Fruit fly (Drosophila melanogaster): ENCODE data around the gene CG9213.

The CG9213 gene

DNA sequence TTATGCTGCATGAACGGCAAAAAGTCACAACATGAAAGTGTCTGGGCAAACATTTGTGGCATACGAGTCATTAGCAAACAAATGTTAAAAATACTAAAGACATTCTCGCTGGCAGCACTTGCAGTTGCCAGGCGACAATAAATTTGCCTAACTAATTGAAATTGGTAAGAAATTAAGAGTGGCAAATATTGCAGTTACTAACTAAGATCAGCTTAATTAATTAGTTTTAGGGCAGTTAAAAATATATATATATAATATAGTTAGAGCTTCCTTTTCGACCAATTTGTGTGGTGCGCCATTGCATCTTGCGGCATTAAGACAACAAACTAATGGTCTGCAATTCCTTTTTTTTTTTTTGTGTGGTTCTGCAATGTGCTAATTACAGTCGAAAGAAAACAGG is 43.6 kb upstream of the CG9213 start (continued):
- TF ChIP-seq ewg (GFP tag; optimal IDR thresholded peaks at IDR 0.05) (no peak), ind (GFP tag; optimal IDR thresholded peaks at IDR 0.05) (no peak), CG3726 (GFP tag; IDR thresholded peaks at IDR 0.05) (no peak), sr (GFP tag; IDR thresholded peaks at IDR 0.05) (no peak), CG17361 (GFP tag; IDR thresholded peaks at IDR 0.05) (peak; percentile 35; the same call in 1 of the 3 replicates), CG1792 (GFP tag; optimal IDR thresholded peaks at IDR 0.05) (no peak), CG10543 (GFP tag; optimal IDR thresholded peaks at IDR 0.05) (no peak), twi (tag; optimal IDR thresholded peaks at IDR 0.05) (no peak), CG13287 (GFP tag; IDR thresholded peaks at IDR 0.05; ENCODE audit: partially characterized antibody) (no peak), cg (GFP tag; optimal IDR thresholded peaks at IDR 0.05) (no peak), Bgb (GFP tag; IDR thresholded peaks at IDR 0.05; ENCODE audit: partially characterized antibody) (no peak), CG15073 (GFP tag; optimal IDR thresholded peaks at IDR 0.05) (no peak), CG6689 (GFP tag; IDR thresholded peaks at IDR 0.05) (peak; percentile 50), grn (GFP tag; optimal IDR thresholded peaks at IDR 0.05) (no peak), CG12659 (GFP tag; optimal IDR thresholded peaks at IDR 0.05) (no peak), trh (GFP tag; optimal IDR thresholded peaks at IDR 0.05) (no peak), bab2 (GFP tag; optimal IDR thresholded peaks at IDR 0.05) (no peak), CG12299 (tag; optimal IDR thresholded peaks at IDR 0.05) (no peak), nerfin-2 (GFP tag; IDR thresholded peaks at IDR 0.05; ENCODE audit: partially characterized antibody) (no peak), CG2875 (GFP tag; optimal IDR thresholded peaks at IDR 0.05) (peak; percentile 10), al (GFP tag; IDR thresholded peaks at IDR 0.05) (no peak), CG32532 (GFP tag; IDR thresholded peaks at IDR 0.05) (no peak), CG8944 (GFP tag; optimal IDR thresholded peaks at IDR 0.05) (no peak), unc-4 (GFP tag; IDR thresholded peaks at IDR 0.05; ENCODE audit: partially characterized antibody) (no peak), Hmx (GFP tag; optimal IDR thresholded peaks at IDR 0.05) (no peak), sisA (GFP tag; IDR thresholded peaks at IDR 0.05) (peak; percentile 30; the same call in 1 of the 2 replicates), az2 (GFP tag; optimal IDR thresholded peaks at IDR 0.05) (peak; percentile 34), Gsc (GFP tag; IDR thresholded peaks at IDR 0.05) (peak; percentile 25; the same call in 1 of the 2 replicates), croc (GFP tag; conservative IDR thresholded peaks at IDR 0.05) (peak; percentile 39; the same call in 1 of the 3 replicates), Hr3 (GFP tag; optimal IDR thresholded peaks at IDR 0.05) (peak; percentile 16), CG6813 (GFP tag; optimal IDR thresholded peaks at IDR 0.05) (no peak), Kr (GFP tag; optimal IDR thresholded peaks at IDR 0.05) (no peak), run (tag; optimal IDR thresholded peaks at IDR 0.05) (no peak), CG1602 (GFP tag; optimal IDR thresholded peaks at IDR 0.05) (peak; percentile 18), fu2 (GFP tag; optimal IDR thresholded peaks at IDR 0.05) (no peak), CG7556 (GFP tag; optimal IDR thresholded peaks at IDR 0.05) (no peak), CG3838 (GFP tag; optimal IDR thresholded peaks at IDR 0.05) (no peak), CG10209 (GFP tag; optimal IDR thresholded peaks at IDR 0.05) (no peak), CG4820 (GFP tag; optimal IDR thresholded peaks at IDR 0.05) (peak; percentile 5), CG32772 (GFP tag; IDR thresholded peaks at IDR 0.05) (no peak; the same call in 1 of the 2 replicates), CG4282 (GFP tag; optimal IDR thresholded peaks at IDR 0.05) (no peak), CG5245 (GFP tag; optimal IDR thresholded peaks at IDR 0.05) (no peak), CG31388 (GFP tag; optimal IDR thresholded peaks at IDR 0.05) (no peak), CG11504 (tag; optimal IDR thresholded peaks at IDR 0.05) (peak; percentile 52), tx (GFP tag; optimal IDR thresholded peaks at IDR 0.05) (no peak), CG10979 (tag; optimal IDR thresholded peaks at IDR 0.05) (peak; percentile 60), CG7745 (tag; optimal IDR thresholded peaks at IDR 0.05) (no peak), GATAe (GFP tag; conservative IDR thresholded peaks at IDR 0.05) (no peak), CG14441 (GFP tag; IDR thresholded peaks at IDR 0.05) (peak; percentile 54; the same call in 1 of the 2 replicates), jing (GFP tag; optimal IDR thresholded peaks at IDR 0.05) (no peak), inv (GFP tag; IDR thresholded peaks at IDR 0.05; ENCODE audit: partially characterized antibody) (no peak)
